Worm (Caenorhabditis elegans): ENCODE results near the gene Y69E1A.3.

DNA sequence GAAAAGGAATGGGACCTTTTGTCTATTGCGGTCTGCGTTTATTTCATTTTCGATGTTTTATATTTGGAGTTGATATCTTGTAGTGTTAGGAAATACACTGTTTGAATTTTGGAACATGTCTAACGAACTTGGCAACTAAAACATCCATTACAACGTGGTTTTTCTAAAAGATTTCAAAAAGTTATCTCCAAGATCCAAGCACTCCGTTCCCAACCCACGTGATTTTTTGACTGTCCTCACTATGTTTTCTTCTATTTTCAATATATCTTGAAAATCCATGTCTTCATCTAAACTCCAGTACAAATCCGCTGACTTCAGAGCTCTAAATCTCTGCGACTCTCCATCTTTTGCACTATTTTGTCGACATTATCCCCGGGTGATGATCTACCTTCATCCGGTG, 49.5 kb downstream of the Y69E1A.3 start, which contains the start of gene F13H10.9:
- no peak for TF ChIP-seq nhr-76 (tag; optimal IDR thresholded peaks at IDR 0.05)
- no peak for TF ChIP-seq fkh-8 (tag; optimal IDR thresholded peaks at IDR 0.05)
- no peak for TF ChIP-seq mdl-1 (tag; optimal IDR thresholded peaks at IDR 0.05)
- TF ChIP-seq zip-4 (GFP tag; optimal IDR thresholded peaks at IDR 0.05): no peak
- TF ChIP-seq blmp-1 (tag; optimal IDR thresholded peaks at IDR 0.05): no peak
- TF ChIP-seq sox-4 (tag; optimal IDR thresholded peaks at IDR 0.05): no peak
- TF ChIP-seq nhr-90 (tag; optimal IDR thresholded peaks at IDR 0.05; ENCODE audit: poor library complexity): no peak
- no peak for TF ChIP-seq nhr-28 (tag; optimal IDR thresholded peaks at IDR 0.05)
- no peak for TF ChIP-seq sptf-1 (tag; optimal IDR thresholded peaks at IDR 0.05)
- no peak for TF ChIP-seq jun-1 (tag; optimal IDR thresholded peaks at IDR 0.05)
